Worm (Caenorhabditis elegans) whole organism, mixed stage, embryonic: ENCODE results near the gene F10B5.2.

ENCODE experiments used
- M03D4.4 ChIP-seq: sonication (generic microtip); optimal IDR thresholded peaks from 2 replicates; lab custom pipeline; 2017; ENCODE audit warnings: mild to moderate bottlenecking, missing genetic modification characterization, missing compliant biosample characterization
- bed-3 ChIP-seq: fragments of 200-800 bp; sonication (Bioruptor generic); optimal IDR thresholded peaks from 3 replicates; lab custom pipeline; 2018; ENCODE audit warnings: mild to moderate bottlenecking, missing genetic modification characterization, moderate library complexity, missing compliant biosample characterization
- blmp-1 ChIP-seq: fragments of 150-350 bp; optimal IDR thresholded peaks from 2 replicates; lab custom pipeline; 2014; ENCODE audit warnings: missing biosample characterization, missing genetic modification characterization
- ceh-39 ChIP-seq: fragments of 150-350 bp; optimal IDR thresholded peaks from 2 replicates; lab custom pipeline; 2014; ENCODE audit warnings: missing biosample characterization, missing genetic modification characterization
- ceh-43 ChIP-seq: fragments of 200-800 bp; sonication (Bioruptor generic); optimal IDR thresholded peaks from 2 replicates; lab custom pipeline; 2018; ENCODE audit warnings: mild to moderate bottlenecking, missing genetic modification characterization, moderate library complexity, missing compliant biosample characterization
- ceh-83 ChIP-seq: fragments of 200-800 bp; sonication (Bioruptor generic); optimal IDR thresholded peaks from 2 replicates; lab custom pipeline; 2018; ENCODE audit warnings: mild to moderate bottlenecking, missing genetic modification characterization, missing compliant biosample characterization
- ces-1 ChIP-seq: fragments of 150-350 bp; optimal IDR thresholded peaks from 2 replicates; lab custom pipeline; 2014; ENCODE audit warnings: missing biosample characterization, missing genetic modification reagents, missing genetic modification characterization
- cnd-1 ChIP-seq: fragments of 200-800 bp; sonication (Bioruptor generic); optimal IDR thresholded peaks from 2 replicates; lab custom pipeline; 2018; ENCODE audit warnings: mild to moderate bottlenecking, missing genetic modification characterization, missing compliant biosample characterization
- drap-1 ChIP-seq: fragments of 200-800 bp; sonication (Bioruptor generic); optimal IDR thresholded peaks from 3 replicates; lab custom pipeline; 2018; ENCODE audit warnings: mild to moderate bottlenecking, missing genetic modification characterization, missing compliant biosample characterization
- elt-1 ChIP-seq: sonication (generic microtip); optimal IDR thresholded peaks from 2 replicates; lab custom pipeline; 2017; ENCODE audit warnings: missing genetic modification characterization, mild to moderate bottlenecking, missing compliant biosample characterization, antibody characterized with exemption, moderate library complexity, borderline replicate concordance; ENCODE audit not compliant: insufficient read depth
- elt-3 ChIP-seq: fragments of 150-350 bp; optimal IDR thresholded peaks from 2 replicates; lab custom pipeline; 2014; ENCODE audit warnings: missing biosample characterization, missing genetic modification characterization
- flh-1 ChIP-seq: fragments of 200-800 bp; sonication (Bioruptor generic); optimal IDR thresholded peaks from 2 replicates; lab custom pipeline; 2018; ENCODE audit warnings: mild to moderate bottlenecking, missing genetic modification characterization, moderate library complexity, missing compliant biosample characterization
- ham-2 ChIP-seq: fragments of 200-800 bp; sonication (Bioruptor generic); optimal IDR thresholded peaks from 2 replicates; lab custom pipeline; 2018; ENCODE audit warnings: mild to moderate bottlenecking, missing genetic modification characterization, missing compliant biosample characterization
- hlh-1 ChIP-seq: fragments of 150-350 bp; optimal IDR thresholded peaks from 2 replicates; lab custom pipeline; 2014; ENCODE audit warnings: missing biosample characterization, missing genetic modification reagents, missing genetic modification characterization
- lin-13 ChIP-seq: fragments of 150-350 bp; optimal IDR thresholded peaks from 2 replicates; lab custom pipeline; 2014; ENCODE audit warnings: missing biosample characterization, missing genetic modification characterization
- lin-32 ChIP-seq: fragments of 200-800 bp; sonication (Bioruptor generic); optimal IDR thresholded peaks from 2 replicates; lab custom pipeline; 2018; ENCODE audit warnings: mild to moderate bottlenecking, missing genetic modification characterization, missing compliant biosample characterization
- lsy-2 ChIP-seq: fragments of 150-350 bp; optimal IDR thresholded peaks from 2 replicates; lab custom pipeline; 2014; ENCODE audit warnings: missing biosample characterization, missing genetic modification characterization
- mab-5 ChIP-seq: fragments of 150-350 bp; optimal IDR thresholded peaks from 2 replicates; lab custom pipeline; 2014; ENCODE audit warnings: missing biosample characterization, missing genetic modification characterization
- mep-1 ChIP-seq: fragments of 150-350 bp; optimal IDR thresholded peaks from 2 replicates; lab custom pipeline; 2017; ENCODE audit warnings: missing biosample characterization, missing genetic modification reagents, missing genetic modification characterization, inconsistent platforms
- mls-2 ChIP-seq: sonication (generic microtip); optimal IDR thresholded peaks from 2 replicates; lab custom pipeline; 2016; ENCODE audit warnings: mild to moderate bottlenecking, missing genetic modification characterization, moderate library complexity, missing compliant biosample characterization
- nhr-12 ChIP-seq: fragments of 150-350 bp; optimal IDR thresholded peaks from 2 replicates; lab custom pipeline; 2014; ENCODE audit warnings: missing biosample characterization, missing genetic modification characterization
- nhr-2 ChIP-seq: fragments of 150-350 bp; optimal IDR thresholded peaks from 2 replicates; lab custom pipeline; 2014; ENCODE audit warnings: missing biosample characterization, missing genetic modification characterization
- nhr-237 ChIP-seq: fragments of 150-350 bp; optimal IDR thresholded peaks from 2 replicates; lab custom pipeline; 2014; ENCODE audit warnings: missing biosample characterization, missing genetic modification characterization
- nhr-28 ChIP-seq: fragments of 150-350 bp; optimal IDR thresholded peaks from 2 replicates; lab custom pipeline; 2014; ENCODE audit warnings: missing biosample characterization, missing genetic modification characterization
- nhr-76 ChIP-seq: sonication (generic microtip); optimal IDR thresholded peaks from 2 replicates; lab custom pipeline; 2017; ENCODE audit warnings: missing biosample characterization, missing genetic modification characterization
- pha-4 ChIP-seq: fragments of 150-350 bp; optimal IDR thresholded peaks from 2 replicates; lab custom pipeline; 2018; ENCODE audit warnings: missing biosample characterization, missing genetic modification reagents, missing genetic modification characterization
- sem-2 ChIP-seq: fragments of 200-800 bp; sonication (Bioruptor generic); optimal IDR thresholded peaks from 2 replicates; lab custom pipeline; 2018; ENCODE audit warnings: mild to moderate bottlenecking, missing genetic modification characterization, missing compliant biosample characterization
- snpc-4 ChIP-seq: fragments of 150-350 bp; optimal IDR thresholded peaks from 2 replicates; lab custom pipeline; 2014; ENCODE audit warnings: missing biosample characterization, missing genetic modification characterization
- sptf-1 ChIP-seq: sonication (generic microtip); optimal IDR thresholded peaks from 2 replicates; lab custom pipeline; 2017; ENCODE audit warnings: mild to moderate bottlenecking, missing genetic modification characterization, moderate library complexity, missing compliant biosample characterization
- tbx-8 ChIP-seq: fragments of 200-800 bp; sonication (Bioruptor generic); optimal IDR thresholded peaks from 2 replicates; lab custom pipeline; 2018; ENCODE audit warnings: mild to moderate bottlenecking, missing genetic modification characterization, moderate library complexity, missing compliant biosample characterization
- unc-120 ChIP-seq: sonication (generic microtip); optimal IDR thresholded peaks from 2 replicates; lab custom pipeline; 2017; ENCODE audit warnings: missing genetic modification characterization, missing compliant biosample characterization; ENCODE audit not compliant: poor library complexity, severe bottlenecking
- unc-39 ChIP-seq: fragments of 150-350 bp; optimal IDR thresholded peaks from 2 replicates; lab custom pipeline; 2014; ENCODE audit warnings: missing biosample characterization, missing genetic modification characterization
- unc-62 ChIP-seq: fragments of 150-350 bp; optimal IDR thresholded peaks from 2 replicates; lab custom pipeline; 2014; ENCODE audit warnings: missing biosample characterization, missing genetic modification reagents, missing genetic modification characterization
- zip-8 ChIP-seq: fragments of 150-350 bp; optimal IDR thresholded peaks from 2 replicates; lab custom pipeline; 2014; ENCODE audit warnings: missing biosample characterization, missing genetic modification characterization
- ztf-11 ChIP-seq: fragments of 150-350 bp; optimal IDR thresholded peaks from 2 replicates; lab custom pipeline; 2014; ENCODE audit warnings: missing biosample characterization, missing genetic modification characterization

F10B5.2 gene

ce11 chrII:8185016-8185493, 40.5 kb downstream of the F10B5.2 start, which contains the start of the genes mig-5 and cct-1:
Gene mig-5 (minus strand): TSS chrII:8185023.
Gene cct-1 (plus strand): TSS chrII:8185443.
- peak; percentile 98 for TF ChIP-seq mep-1 (tag; lab: Kevin White, UChicago)
- peak; percentile 96 for TF ChIP-seq cnd-1 (tag; lab: Kevin White, UChicago)
- no peak for TF ChIP-seq bed-3 (GFP tag; lab: Kevin White, UChicago)
- peak; percentile 61 for TF ChIP-seq M03D4.4
- TF ChIP-seq mab-5 = peak; percentile 70
- TF ChIP-seq lin-13 (tag; lab: Kevin White, UChicago) = peak; percentile 91
- peak; percentile 96 for TF ChIP-seq nhr-237 (tag; lab: Kevin White, UChicago)
- TF ChIP-seq unc-120 (tag; lab: Kevin White, UChicago) = no peak
- TF ChIP-seq lsy-2 (tag; lab: Kevin White, UChicago) = peak; percentile 100
- no peak for TF ChIP-seq unc-39 (tag; lab: Kevin White, UChicago)
- no peak for TF ChIP-seq zip-8 (tag; lab: Kevin White, UChicago)
- TF ChIP-seq mls-2 = no peak
- TF ChIP-seq ceh-39 = peak; percentile 91
- TF ChIP-seq flh-1 (GFP tag; lab: Kevin White, UChicago) = no peak
- TF ChIP-seq sem-2 (GFP tag; lab: Kevin White, UChicago) = no peak
- peak; percentile 87 for TF ChIP-seq ces-1 (GFP tag; lab: Kevin White, UChicago)
- TF ChIP-seq elt-1 (tag; lab: Kevin White, UChicago) = no peak
- TF ChIP-seq ham-2 (GFP tag; lab: Kevin White, UChicago) = peak; percentile 40
- no peak for TF ChIP-seq nhr-28 (tag; lab: Kevin White, UChicago)
- TF ChIP-seq sptf-1 (tag; lab: Kevin White, UChicago) = peak; percentile 67
- no peak for TF ChIP-seq nhr-12 (tag; lab: Kevin White, UChicago)
- TF ChIP-seq tbx-8 (GFP tag; lab: Kevin White, UChicago) = no peak
- TF ChIP-seq ztf-11 = no peak
- TF ChIP-seq elt-3 (tag; lab: Kevin White, UChicago) = no peak
- TF ChIP-seq unc-62 (GFP tag; lab: Kevin White, UChicago) = peak; percentile 86
- TF ChIP-seq nhr-2 (tag; lab: Kevin White, UChicago) = peak; percentile 60
- peak; percentile 59 for TF ChIP-seq lin-32 (GFP tag; lab: Kevin White, UChicago)
- peak; percentile 87 for TF ChIP-seq hlh-1
- TF ChIP-seq ceh-43 (GFP tag; lab: Kevin White, UChicago) = peak; percentile 8
- no peak for TF ChIP-seq ceh-83 (GFP tag; lab: Kevin White, UChicago)
- peak; percentile 40 for TF ChIP-seq drap-1
- no peak for TF ChIP-seq nhr-76 (tag; lab: Kevin White, UChicago)
- peak; percentile 96 for TF ChIP-seq pha-4 (tag; lab: Kevin White, UChicago)
- TF ChIP-seq snpc-4 (tag; lab: Kevin White, UChicago) = no peak
- peak; percentile 40 for TF ChIP-seq blmp-1 (tag; lab: Kevin White, UChicago)

- TF ChIP-seq nhr-28 (tag; lab: Kevin White, UChicago) = no peak
- TF ChIP-seq M03D4.4 = no peak
- no peak for TF ChIP-seq nhr-237 (tag; lab: Kevin White, UChicago)
- TF ChIP-seq nhr-12 (tag; lab: Kevin White, UChicago) = no peak
- no peak for TF ChIP-seq unc-62 (GFP tag; lab: Kevin White, UChicago)
- TF ChIP-seq lsy-2 (tag; lab: Kevin White, UChicago) = no peak
- TF ChIP-seq ztf-11 = no peak
- no peak for TF ChIP-seq sem-2 (GFP tag; lab: Kevin White, UChicago)
- no peak for TF ChIP-seq nhr-2 (tag; lab: Kevin White, UChicago)
Observed at ce11 chrII:8187516-8187915, 43.0 kb downstream of the F10B5.2 start.

- TF ChIP-seq M03D4.4 (no peak), ces-1 (GFP tag; lab: Kevin White, UChicago) (peak; percentile 15)
Observed at ce11 chrII:8190455-8190854, 45.9 kb downstream of the F10B5.2 start, which contains the start of gene T05C12.8. Gene T05C12.8 (minus strand): TSS chrII:8190555.

- TF ChIP-seq lin-32 (GFP tag; lab: Kevin White, UChicago) (no peak), nhr-76 (tag; lab: Kevin White, UChicago) (no peak), sptf-1 (tag; lab: Kevin White, UChicago) (no peak), cnd-1 (tag; lab: Kevin White, UChicago) (no peak)
- TF ChIP-seq, all 35 proteins: peak for 0
Observed at ce11 chrII:8193126-8193525, 48.6 kb downstream of the F10B5.2 start, which contains the start of gene T05C12.9. Gene T05C12.9 (minus strand): TSS chrII:8193226.
